Fruit fly (Drosophila melanogaster) whole organism, wandering third instar larva: ENCODE results near the gene DCX-EMAP.

Experiments
- Hnf4 ChIP-seq: fragments of 200-800 bp; sonication (Bioruptor generic); optimal IDR thresholded peaks from 2 replicates; lab custom pipeline; 2016; ENCODE audit warnings: missing biosample characterization, mild to moderate bottlenecking, missing genetic modification characterization
- dsf ChIP-seq: sonication (Bioruptor generic); optimal IDR thresholded peaks from 2 replicates; lab custom pipeline; 2016; ENCODE audit warnings: missing biosample characterization, missing genetic modification characterization, borderline replicate concordance

DNA sequence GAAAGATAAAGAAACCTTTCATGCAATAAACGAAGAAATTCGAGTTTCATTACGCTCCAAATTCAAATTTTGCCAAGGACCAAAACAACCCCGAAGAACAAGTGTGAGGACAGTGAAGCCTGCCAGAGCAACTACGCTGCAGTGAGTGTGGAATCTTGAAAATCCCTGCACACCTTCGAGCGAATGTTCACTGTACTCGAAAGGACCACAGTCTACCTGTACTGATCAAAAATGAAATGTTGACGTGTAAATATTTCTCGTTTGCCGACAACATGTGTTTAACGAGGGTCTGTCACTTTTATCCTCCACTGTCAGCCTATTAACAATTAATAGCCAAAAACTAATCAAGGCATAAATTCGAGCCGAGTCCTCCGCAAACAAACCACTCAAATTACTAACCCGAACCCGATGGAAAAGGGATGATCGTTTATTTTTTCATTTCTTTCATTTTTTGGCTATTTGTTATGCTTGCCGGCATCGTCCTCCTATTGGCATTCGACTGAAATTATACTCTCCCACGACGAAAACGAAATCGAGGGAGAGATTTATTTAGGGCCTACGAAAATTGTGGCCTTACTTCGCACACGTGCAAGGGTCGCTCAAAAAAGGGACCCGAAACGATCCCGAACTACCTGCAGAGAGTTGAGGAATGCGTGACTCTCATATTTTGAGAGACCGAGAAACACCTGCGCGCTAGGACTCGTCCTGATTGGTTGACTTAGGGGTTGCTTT is 68.5 kb downstream of the DCX-EMAP start:
- TF ChIP-seq dsf (no peak), Hnf4 (peak; percentile 14)
